Fruit fly (Drosophila melanogaster) whole organism, pupa: ENCODE results near the gene Pif1.
A peak's percentile ranks its signal among the peaks of the same experiment; 100 is the strongest.

Experiments
- CG10348 ChIP-seq: fragments of 200-800 bp; sonication (Bioruptor generic); IDR thresholded peaks from 2 replicates; pipeline ENCODE4 v1.3.6; 2022; ENCODE audit warnings: missing biosample characterization, missing genetic modification characterization
- CG12605 ChIP-seq: fragments of 200-800 bp; sonication (Bioruptor generic); IDR thresholded peaks from 2 replicates; pipeline ENCODE4 v1.3.6; 2022; ENCODE audit warnings: missing biosample characterization, missing genetic modification characterization
- CG13204 ChIP-seq: fragments of 200-800 bp; sonication (Bioruptor generic); optimal IDR thresholded peaks from 2 replicates; lab custom pipeline; 2018; ENCODE audit warnings: missing biosample characterization, mild to moderate bottlenecking, missing genetic modification characterization, moderate library complexity
- CG14655 ChIP-seq: fragments of 200-800 bp; sonication (Bioruptor generic); optimal IDR thresholded peaks from 3 replicates; lab custom pipeline; 2017; ENCODE audit warnings: mild to moderate bottlenecking, missing biosample characterization, missing genetic modification reagents, missing genetic modification characterization
- CG15710 ChIP-seq: fragments of 200-800 bp; sonication (Bioruptor generic); optimal IDR thresholded peaks from 2 replicates; lab custom pipeline; 2018; ENCODE audit warnings: missing biosample characterization, mild to moderate bottlenecking, missing genetic modification characterization, moderate library complexity
- CG17806 ChIP-seq: fragments of 200-800 bp; sonication (Bioruptor generic); optimal IDR thresholded peaks from 2 replicates; lab custom pipeline; 2018; ENCODE audit warnings: missing biosample characterization, mild to moderate bottlenecking, missing genetic modification characterization, moderate library complexity
- CG32121 ChIP-seq: fragments of 200-800 bp; sonication (Bioruptor generic); IDR thresholded peaks from 2 replicates; pipeline ENCODE4 v1.3.6; 2022; ENCODE audit warnings: missing biosample characterization, missing genetic modification characterization
- CG34367 ChIP-seq: fragments of 200-800 bp; sonication (Bioruptor generic); optimal IDR thresholded peaks from 2 replicates; lab custom pipeline; 2018; ENCODE audit warnings: missing biosample characterization, mild to moderate bottlenecking, missing genetic modification characterization
- CG4496 ChIP-seq: fragments of 200-800 bp; sonication (Bioruptor generic); IDR thresholded peaks from 3 replicates; pipeline ENCODE4 v1.3.6; 2022; ENCODE audit warnings: missing biosample characterization, missing genetic modification characterization
- CG8159 ChIP-seq: fragments of 200-800 bp; sonication (Bioruptor generic); optimal IDR thresholded peaks from 3 replicates; lab custom pipeline; 2018; ENCODE audit warnings: missing biosample characterization, mild to moderate bottlenecking, missing genetic modification characterization, moderate library complexity
- CG8301 ChIP-seq: fragments of 200-800 bp; sonication (Bioruptor generic); optimal IDR thresholded peaks from 2 replicates; lab custom pipeline; 2018; ENCODE audit warnings: missing biosample characterization, mild to moderate bottlenecking, missing genetic modification characterization
- CG9948 ChIP-seq: fragments of 200-800 bp; sonication (Bioruptor generic); optimal IDR thresholded peaks from 2 replicates; lab custom pipeline; 2018; ENCODE audit warnings: missing biosample characterization, mild to moderate bottlenecking, missing genetic modification characterization, moderate library complexity
- D1 ChIP-seq: fragments of 200-800 bp; sonication (Bioruptor generic); optimal IDR thresholded peaks from 2 replicates; lab custom pipeline; 2018; ENCODE audit warnings: missing biosample characterization, mild to moderate bottlenecking, missing genetic modification characterization, moderate library complexity
- EcR ChIP-seq: fragments of 200-800 bp; sonication (Bioruptor generic); optimal IDR thresholded peaks from 3 replicates; lab custom pipeline; 2019; ENCODE audit warnings: missing biosample characterization, missing genetic modification characterization, mild to moderate bottlenecking, moderate library complexity, missing genetic modification reagents
- Ets98B ChIP-seq: fragments of 200-800 bp; sonication (Bioruptor generic); IDR thresholded peaks from 2 replicates; pipeline ENCODE4 v1.3.6; 2022; ENCODE audit warnings: missing biosample characterization, missing genetic modification characterization
- Pif1A ChIP-seq: fragments of 200-800 bp; sonication (Bioruptor generic); optimal IDR thresholded peaks from 3 replicates; lab custom pipeline; 2016; ENCODE audit warnings: missing biosample characterization, missing genetic modification characterization
- Pif1B ChIP-seq: fragments of 200-800 bp; sonication (Bioruptor generic); optimal IDR thresholded peaks from 3 replicates; lab custom pipeline; 2016; ENCODE audit warnings: missing biosample characterization, missing genetic modification characterization
- Snoo ChIP-seq: fragments of 200-800 bp; sonication (Bioruptor generic); optimal IDR thresholded peaks from 3 replicates; lab custom pipeline; 2017; ENCODE audit warnings: missing biosample characterization, mild to moderate bottlenecking, missing genetic modification characterization, inconsistent platforms
- fd96Ca ChIP-seq: fragments of 200-800 bp; sonication (Bioruptor generic); IDR thresholded peaks from 3 replicates; pipeline ENCODE4 v1.3.6; 2022; ENCODE audit warnings: missing biosample characterization, missing genetic modification characterization
- gl ChIP-seq: fragments of 200-800 bp; sonication (Bioruptor generic); optimal IDR thresholded peaks from 2 replicates; lab custom pipeline; 2018; ENCODE audit warnings: missing biosample characterization, mild to moderate bottlenecking, missing genetic modification characterization
- rn ChIP-seq: fragments of 200-800 bp; sonication (Bioruptor generic); IDR thresholded peaks from 2 replicates; pipeline ENCODE4 v1.3.6; 2022; ENCODE audit warnings: missing biosample characterization, missing genetic modification characterization

Gene Pif1

dm6 chr2L:3506322-3506721 lies 36.5 kb upstream of the Pif1 start:
- TF ChIP-seq CG15710 (tag; lab: Kevin White, UChicago) (no peak), CG10348 (no peak), Snoo (tag; lab: Kevin White, UChicago) (no peak), CG12605 (GFP tag; lab: Robert Waterston, UW) (no peak), Ets98B (GFP tag; lab: Robert Waterston, UW) (no peak), Pif1B (no peak), CG32121 (GFP tag; lab: Robert Waterston, UW) (no peak), CG8301 (tag; lab: Kevin White, UChicago) (no peak), CG9948 (tag; lab: Kevin White, UChicago) (no peak), CG4496 (GFP tag; lab: Robert Waterston, UW) (no peak), gl (tag; lab: Kevin White, UChicago) (no peak), CG13204 (GFP tag; lab: Kevin White, UChicago) (no peak), EcR (GFP tag; lab: Kevin White, UChicago) (no peak), CG14655 (GFP tag; lab: Kevin White, UChicago) (no peak)

- no peak for TF ChIP-seq CG32121 (GFP tag; lab: Robert Waterston, UW)
- TF ChIP-seq CG17806 = no peak
- TF ChIP-seq D1 (tag; lab: Kevin White, UChicago) = no peak
These were observed 35.0 kb upstream of the Pif1 start for dm6 chr2L:3504851-3505250.

DNA sequence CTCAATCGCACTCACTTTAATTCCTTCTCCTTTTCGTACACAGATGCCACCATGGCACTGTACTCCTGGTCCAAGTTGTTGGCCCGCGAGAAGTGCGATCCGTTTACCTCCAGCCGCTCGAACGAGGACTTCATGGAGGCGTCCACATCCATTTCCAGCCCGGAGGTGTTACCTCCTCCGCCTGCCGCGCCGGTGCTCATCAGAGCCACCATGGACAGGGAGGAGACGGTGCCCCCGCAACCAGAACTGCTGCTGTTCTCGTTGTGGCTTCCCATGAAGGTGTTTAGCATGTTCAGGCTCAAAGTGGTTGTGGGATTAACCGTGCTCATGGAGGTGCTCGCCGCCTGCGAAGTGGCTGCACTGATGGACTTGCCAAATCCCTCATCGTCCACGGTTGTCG lies 25.7 kb upstream of the Pif1 start:
- TF ChIP-seq D1 (tag; lab: Kevin White, UChicago) = no peak
- no peak for TF ChIP-seq CG8301 (tag; lab: Kevin White, UChicago)

- TF ChIP-seq CG12605 (GFP tag; lab: Robert Waterston, UW) = peak; percentile 33; the same call in 1 of the 2 replicates
- peak; percentile 48; the same call in 1 of the 2 replicates for TF ChIP-seq CG32121 (GFP tag; lab: Robert Waterston, UW)
- peak; percentile 2 for TF ChIP-seq CG8301 (tag; lab: Kevin White, UChicago)
- no peak for TF ChIP-seq CG8159 (tag; lab: Kevin White, UChicago)
- TF ChIP-seq, all 21 proteins: peak for 3
These were observed 23.7 kb upstream of the Pif1 start for dm6 chr2L:3493475-3493874.

- TF ChIP-seq CG9948 (tag; lab: Kevin White, UChicago) = no peak
- peak; percentile 53; the same call in 2 of the 3 replicates for TF ChIP-seq CG4496 (GFP tag; lab: Robert Waterston, UW)
- no peak for TF ChIP-seq CG32121 (GFP tag; lab: Robert Waterston, UW)
- TF ChIP-seq, all 21 proteins: peak for 1
These were observed 21.2 kb upstream of the Pif1 start, which contains the start of gene CG15414 for dm6 chr2L:3490971-3491370. Gene CG15414 (minus strand): TSS chr2L:3491071.

dm6 chr2L:3485506-3485905 lies 15.7 kb upstream of the Pif1 start:
- TF ChIP-seq CG34367 (tag; lab: Kevin White, UChicago) (no peak), fd96Ca (0 out of 3 replicates have a peak, but pooled peaks have one; percentile 27), gl (tag; lab: Kevin White, UChicago) (no peak), CG14655 (GFP tag; lab: Kevin White, UChicago) (peak; percentile 44), CG8301 (tag; lab: Kevin White, UChicago) (peak; percentile 40), CG15710 (tag; lab: Kevin White, UChicago) (no peak), Pif1A (GFP tag; lab: Kevin White, UChicago) (no peak), CG9948 (tag; lab: Kevin White, UChicago) (no peak), CG4496 (GFP tag; lab: Robert Waterston, UW) (0 out of 3 replicates have a peak, but pooled peaks have one; percentile 41), Pif1B (no peak), CG32121 (GFP tag; lab: Robert Waterston, UW) (0 out of 2 replicates have a peak, but pooled peaks have one; percentile 9), CG13204 (GFP tag; lab: Kevin White, UChicago) (no peak), Ets98B (GFP tag; lab: Robert Waterston, UW) (peak; percentile 7; the same call in 1 of the 2 replicates), CG10348 (no peak), CG8159 (tag; lab: Kevin White, UChicago) (no peak), EcR (GFP tag; lab: Kevin White, UChicago) (no peak), rn (GFP tag; lab: Robert Waterston, UW) (no peak), D1 (tag; lab: Kevin White, UChicago) (no peak), Snoo (tag; lab: Kevin White, UChicago) (no peak), CG17806 (no peak), CG12605 (GFP tag; lab: Robert Waterston, UW) (peak; percentile 53; the same call in 1 of the 2 replicates)

DNA sequence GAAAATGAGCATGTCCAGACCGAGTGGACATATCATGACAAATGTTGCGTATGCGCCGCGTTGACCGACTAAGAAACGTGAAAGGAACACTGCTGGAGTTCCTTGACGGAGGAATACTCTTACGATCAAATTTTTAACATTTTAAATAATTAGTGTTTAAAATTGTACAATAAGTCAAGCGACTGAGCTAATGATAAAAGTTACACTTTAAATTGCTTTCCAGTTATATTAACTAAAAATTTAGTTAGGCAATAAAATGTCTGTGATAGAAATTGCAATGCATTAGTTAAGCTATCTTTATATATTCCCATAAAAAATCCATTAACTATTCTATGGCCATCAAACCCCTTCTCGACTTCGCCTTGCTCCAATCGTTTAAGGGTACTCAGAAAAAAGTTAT lies 15.0 kb upstream of the Pif1 start:
- TF ChIP-seq rn (GFP tag; lab: Robert Waterston, UW) (no peak), CG14655 (GFP tag; lab: Kevin White, UChicago) (peak; percentile 2)
